Worm (Caenorhabditis elegans) whole organism, young adult: ENCODE measurements around the gene cdf-2.
A peak's percentile ranks its signal among the peaks of the same experiment; 100 is the strongest.

Source experiments
- K12H6.12 ChIP-seq: fragments of 200-800 bp; sonication (Bioruptor generic); optimal IDR thresholded peaks from 2 replicates; lab custom pipeline; 2018; ENCODE audit warnings: mild to moderate bottlenecking, missing genetic modification characterization, missing compliant biosample characterization
- T07F8.4 ChIP-seq: sonication (generic microtip); optimal IDR thresholded peaks from 2 replicates; lab custom pipeline; 2016; ENCODE audit warnings: mild to moderate bottlenecking, missing genetic modification characterization, moderate library complexity, missing compliant biosample characterization
- attf-3 ChIP-seq: fragments of 200-800 bp; sonication (Bioruptor generic); conservative IDR thresholded peaks from 2 replicates; pipeline ENCODE4 v1.3.6; 2022; ENCODE audit warnings: missing genetic modification reagents, missing genetic modification characterization, missing compliant biosample characterization
- bed-2 ChIP-seq: fragments of 200-800 bp; sonication (Bioruptor generic); IDR thresholded peaks from 2 replicates; pipeline ENCODE4 v1.3.6; 2022; ENCODE audit warnings: missing genetic modification reagents, missing genetic modification characterization, missing compliant biosample characterization
- cebp-1 ChIP-seq, 2 experiments: fragments of 200-800 bp in 1 of 2; sonication (Bioruptor generic) in 1 of 2; sonication (generic microtip) in 1 of 2; IDR thresholded peaks in 1 of 2; optimal IDR thresholded peaks in 1 of 2; 2 replicates each; pipeline versions ENCODE4 v1.3.6 to Lab custom; 2017 to 2022; ENCODE audit warnings: missing compliant biosample characterization in 2 of 2, missing genetic modification characterization in 2 of 2, mild to moderate bottlenecking in 1 of 2, missing genetic modification reagents in 1 of 2, moderate library complexity in 1 of 2
- ceh-100 ChIP-seq: fragments of 200-800 bp; sonication (Bioruptor generic); IDR thresholded peaks from 2 replicates; pipeline ENCODE4 v1.3.6; 2022; ENCODE audit warnings: missing genetic modification reagents, missing genetic modification characterization, missing compliant biosample characterization
- ceh-27 ChIP-seq: fragments of 200-800 bp; sonication (Bioruptor generic); optimal IDR thresholded peaks from 2 replicates; lab custom pipeline; 2018; ENCODE audit warnings: mild to moderate bottlenecking, missing genetic modification characterization, moderate library complexity, missing compliant biosample characterization
- ceh-58 ChIP-seq: fragments of 200-800 bp; sonication (Bioruptor generic); IDR thresholded peaks from 2 replicates; pipeline ENCODE4 v1.3.6; 2022; ENCODE audit warnings: missing genetic modification characterization, missing compliant biosample characterization
- chd-7 ChIP-seq: sonication (generic microtip); optimal IDR thresholded peaks from 2 replicates; lab custom pipeline; 2016; ENCODE audit warnings: mild to moderate bottlenecking, missing genetic modification characterization, moderate library complexity, missing compliant biosample characterization
- him-1 ChIP-seq: sonication (generic microtip); optimal IDR thresholded peaks from 2 replicates; lab custom pipeline; 2016; ENCODE audit warnings: missing genotype, missing genetic modification reagents, missing genetic modification characterization, missing compliant biosample characterization
- hlh-12 ChIP-seq: sonication (generic microtip); optimal IDR thresholded peaks from 2 replicates; lab custom pipeline; 2016; ENCODE audit warnings: missing genetic modification characterization, missing compliant biosample characterization
- hmg-1.2 ChIP-seq: fragments of 200-800 bp; sonication (Bioruptor generic); IDR thresholded peaks from 2 replicates; pipeline ENCODE4 v1.3.6; 2022; ENCODE audit warnings: missing genetic modification reagents, missing genetic modification characterization, missing compliant biosample characterization
- hsf-1 ChIP-seq: fragments of 200-800 bp; sonication (Bioruptor generic); IDR thresholded peaks from 2 replicates; pipeline ENCODE4 v1.3.6; 2022; ENCODE audit warnings: missing genetic modification reagents, missing genetic modification characterization, missing compliant biosample characterization
- lin-35 ChIP-seq, 3 experiments: fragments of 150-350 bp in 2 of 3; sonication (generic microtip) in 1 of 3; optimal IDR thresholded peaks; 2 replicates each; lab custom pipeline; 2014 to 2018; ENCODE audit warnings: missing biosample characterization in 3 of 3, missing genetic modification characterization in 3 of 3, missing genetic modification reagents in 3 of 3
- lin-40 ChIP-seq: sonication (generic microtip); optimal IDR thresholded peaks from 2 replicates; lab custom pipeline; 2016; ENCODE audit warnings: missing genetic modification characterization, mild to moderate bottlenecking, missing compliant biosample characterization, missing genotype, missing genetic modification reagents
- mcd-1 ChIP-seq: fragments of 200-800 bp; sonication (Bioruptor generic); IDR thresholded peaks from 2 replicates; pipeline ENCODE4 v1.3.6; 2022; ENCODE audit warnings: missing genetic modification reagents, missing genetic modification characterization, missing compliant biosample characterization
- nhr-120 ChIP-seq: fragments of 200-800 bp; sonication (Bioruptor generic); IDR thresholded peaks from 2 replicates; pipeline ENCODE4 v1.3.6; 2022; ENCODE audit warnings: missing genetic modification characterization, missing compliant biosample characterization
- snpc-3.4 ChIP-seq: sonication (generic microtip); optimal IDR thresholded peaks from 2 replicates; lab custom pipeline; 2017; ENCODE audit warnings: missing genetic modification characterization, mild to moderate bottlenecking, missing compliant biosample characterization, antibody characterized with exemption, moderate library complexity, missing genotype, missing genetic modification reagents
- somi-1 ChIP-seq: fragments of 200-800 bp; sonication (Bioruptor generic); optimal IDR thresholded peaks from 2 replicates; lab custom pipeline; 2018; ENCODE audit warnings: mild to moderate bottlenecking, missing genetic modification characterization, missing compliant biosample characterization
- tlf-1 ChIP-seq: fragments of 200-800 bp; sonication (Bioruptor generic); optimal IDR thresholded peaks from 2 replicates; lab custom pipeline; 2018; ENCODE audit warnings: mild to moderate bottlenecking, missing genetic modification characterization, missing compliant biosample characterization
- unc-62 ChIP-seq: fragments of 150-350 bp; optimal IDR thresholded peaks from 2 replicates; lab custom pipeline; 2014; ENCODE audit warnings: missing biosample characterization, missing genetic modification reagents, missing genetic modification characterization

Gene cdf-2

ce11 chrX:12422580-12422979 is 44.1 kb downstream of the cdf-2 start:
- TF ChIP-seq unc-62 (GFP tag; lab: Kevin White, UChicago): no peak
- TF ChIP-seq somi-1: peak; percentile 30
- TF ChIP-seq attf-3 (GFP tag; lab: Robert Waterston, UW): no peak
- no peak for TF ChIP-seq lin-35 (GFP tag; optimal IDR thresholded peaks at IDR 0.05; lab: Kevin White, UChicago)
- peak; percentile 47 for TF ChIP-seq lin-40 (tag; lab: Kevin White, UChicago)

DNA sequence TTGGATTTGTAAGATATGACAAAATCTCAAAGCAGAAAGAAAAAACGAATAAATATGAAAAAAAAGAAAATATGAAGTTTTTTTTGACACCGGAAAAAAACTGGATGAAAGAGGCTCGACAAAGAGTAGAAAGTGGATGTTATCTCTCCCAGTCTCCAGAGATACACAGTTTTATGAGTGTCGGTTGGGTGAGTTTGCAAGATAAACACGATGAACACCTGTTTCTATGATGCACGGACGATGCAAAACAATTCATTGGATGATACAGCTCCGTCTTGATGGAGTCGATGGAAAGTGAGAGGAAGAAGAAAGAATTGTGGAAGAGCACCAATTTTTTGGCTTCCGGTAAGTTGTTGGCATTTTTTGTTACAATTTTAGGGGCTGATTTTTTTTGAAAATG is 50.9 kb downstream of the cdf-2 start:
- TF ChIP-seq T07F8.4 (tag; lab: Kevin White, UChicago): no peak
- TF ChIP-seq K12H6.12: no peak
- no peak for TF ChIP-seq hlh-12
- TF ChIP-seq cebp-1 (GFP tag; IDR thresholded peaks at IDR 0.05; lab: Robert Waterston, UW): no peak
- TF ChIP-seq cebp-1 (tag; optimal IDR thresholded peaks at IDR 0.05; lab: Kevin White, UChicago): no peak
- TF ChIP-seq him-1: no peak
- no peak for TF ChIP-seq ceh-100
- TF ChIP-seq chd-7: no peak
- TF ChIP-seq bed-2 (GFP tag; lab: Robert Waterston, UW): no peak
- TF ChIP-seq hsf-1: no peak
- no peak for TF ChIP-seq ceh-27
- TF ChIP-seq nhr-120: no peak
- no peak for TF ChIP-seq somi-1
- TF ChIP-seq hmg-1.2 (GFP tag; lab: Robert Waterston, UW): no peak
- TF ChIP-seq ceh-58 (GFP tag; lab: Robert Waterston, UW): no peak
- TF ChIP-seq mcd-1: no peak
- TF ChIP-seq tlf-1: no peak
- TF ChIP-seq snpc-3.4: no peak
